Worm (Caenorhabditis elegans): ENCODE results near the gene str-121.

DNA sequence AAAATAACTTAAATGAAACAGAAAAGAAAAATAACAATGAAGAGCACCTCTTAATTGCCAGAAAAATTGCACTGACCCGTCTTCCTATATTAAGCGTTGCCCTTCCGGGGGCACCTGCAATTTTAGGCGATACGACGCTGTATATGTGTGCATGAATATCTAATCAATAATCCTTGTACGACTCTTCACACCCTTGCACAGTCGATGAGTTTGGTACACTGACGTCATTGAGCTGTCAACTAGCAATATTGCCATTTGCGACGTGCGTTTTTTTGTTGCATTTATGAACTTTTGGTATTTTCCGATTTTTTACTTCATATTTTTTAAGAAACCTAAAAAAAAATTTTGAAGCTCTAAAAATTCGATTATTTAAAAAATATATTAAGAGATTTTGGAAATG lies 8.4 kb downstream of the str-121 start, which contains the start of gene kin-34:
- TF ChIP-seq blmp-1 (tag; optimal IDR thresholded peaks at IDR 0.05) (no peak), zag-1 (tag; optimal IDR thresholded peaks at IDR 0.05) (no peak), elt-2 (tag; optimal IDR thresholded peaks at IDR 0.05) (no peak), lin-15B (tag; optimal IDR thresholded peaks at IDR 0.05) (no peak), snpc-4 (tag; optimal IDR thresholded peaks at IDR 0.05) (no peak), nhr-237 (tag; optimal IDR thresholded peaks at IDR 0.05) (no peak), nhr-71 (tag; optimal IDR thresholded peaks at IDR 0.05) (no peak), egl-27 (tag; optimal IDR thresholded peaks at IDR 0.05) (no peak), nhr-47 (tag; optimal IDR thresholded peaks at IDR 0.05) (no peak)
